Worm (Caenorhabditis elegans) whole organism, L1 larva: ENCODE measurements around the gene ceh-76.
"Not testable (repeated sequence)": the region's sequence is repeated elsewhere in the genome, so short reads cannot be mapped to it uniquely, and the experiment has no call there.

Experiments used
- dpl-1 ChIP-seq, 3 experiments: fragments of 150-350 bp in 2 of 3; sonication (generic microtip) in 1 of 3; optimal IDR thresholded peaks; 2 replicates each; lab custom pipeline; 2014 to 2017; ENCODE audit warnings: missing biosample characterization in 3 of 3, missing genetic modification characterization in 3 of 3, missing genetic modification reagents in 3 of 3
- elt-3 ChIP-seq, 6 experiments: fragments of 150-350 bp in 1 of 6; sonication (generic microtip); optimal IDR thresholded peaks; 2 replicates each; lab custom pipeline; 2017 to 2018; ENCODE audit warnings: missing biosample characterization in 6 of 6, missing genetic modification characterization in 6 of 6, inconsistent platforms in 1 of 6
- lin-13 ChIP-seq: fragments of 150-350 bp; optimal IDR thresholded peaks from 2 replicates; lab custom pipeline; 2014; ENCODE audit warnings: missing biosample characterization, missing genetic modification reagents, missing genetic modification characterization
- lsy-2 ChIP-seq, 2 experiments: fragments of 150-350 bp; optimal IDR thresholded peaks; 2 replicates each; lab custom pipeline; 2014; ENCODE audit warnings: missing biosample characterization in 2 of 2, missing genetic modification characterization in 2 of 2
- nhr-11 ChIP-seq: fragments of 150-350 bp; optimal IDR thresholded peaks from 2 replicates; lab custom pipeline; 2014; ENCODE audit warnings: missing biosample characterization, missing genetic modification characterization
- nhr-12 ChIP-seq: sonication (generic microtip); optimal IDR thresholded peaks from 2 replicates; lab custom pipeline; 2017; ENCODE audit warnings: missing biosample characterization, missing genetic modification characterization
- nhr-76 ChIP-seq: sonication (generic microtip); optimal IDR thresholded peaks from 2 replicates; lab custom pipeline; 2017; ENCODE audit warnings: missing biosample characterization, missing genetic modification characterization
- snpc-4 ChIP-seq: fragments of 150-350 bp; optimal IDR thresholded peaks from 2 replicates; lab custom pipeline; 2014; ENCODE audit warnings: missing biosample characterization, missing genetic modification characterization
- unc-62 ChIP-seq: fragments of 150-350 bp; optimal IDR thresholded peaks from 2 replicates; lab custom pipeline; 2014; ENCODE audit warnings: missing biosample characterization, missing genetic modification reagents, missing genetic modification characterization
- zag-1 ChIP-seq: fragments of 150-350 bp; optimal IDR thresholded peaks from 2 replicates; lab custom pipeline; 2014; ENCODE audit warnings: missing biosample characterization, missing genetic modification characterization

DNA sequence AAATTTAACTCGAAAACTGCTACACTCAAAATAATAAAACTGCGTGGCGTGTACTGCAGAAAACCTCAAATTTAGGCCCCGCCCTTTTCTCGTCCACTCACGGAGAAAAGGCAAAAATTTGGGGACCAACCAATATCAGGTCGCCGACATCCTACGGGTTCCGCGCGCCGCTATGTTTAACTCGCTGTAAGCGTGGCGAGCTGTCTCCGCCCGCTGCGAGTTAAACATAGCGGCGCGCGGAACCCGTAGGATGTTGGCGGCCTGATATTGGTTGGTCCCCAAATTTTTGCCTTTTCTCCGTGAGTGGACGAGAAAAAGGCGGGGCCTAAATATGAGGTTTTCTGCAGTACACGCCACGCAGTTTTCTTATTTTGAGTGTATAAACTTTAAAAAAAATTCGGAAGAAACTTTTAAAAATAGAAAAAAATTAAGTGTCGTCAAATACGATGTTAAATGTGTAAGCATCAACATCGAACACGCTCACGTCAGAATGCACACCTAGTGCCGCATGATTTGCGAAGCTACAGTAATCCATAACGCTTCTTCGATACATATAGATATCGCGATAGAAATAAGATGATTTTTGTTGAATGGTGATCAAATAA lies 20.3 kb upstream of the ceh-76 start:
- not testable (repeated sequence) for TF ChIP-seq nhr-76 (tag; lab: Kevin White, UChicago); lsy-2 (tag; optimal IDR thresholded peaks at IDR 0.05; lab: Kevin White, UChicago); dpl-1 (GFP tag; optimal IDR thresholded peaks at IDR 0.05; lab: Kevin White, UChicago); zag-1 (tag; lab: Kevin White, UChicago); elt-3 (tag; optimal IDR thresholded peaks at IDR 0.05; lab: Kevin White, UChicago); lin-13 (GFP tag; lab: Kevin White, UChicago); nhr-12 (tag; lab: Kevin White, UChicago); unc-62 (GFP tag; lab: Kevin White, UChicago); nhr-11 (tag; lab: Kevin White, UChicago)
- TF ChIP-seq snpc-4 (tag; lab: Kevin White, UChicago) = peak; percentile 67
